Worm (Caenorhabditis elegans): ENCODE data around the gene ttbk-2.2.
"Not testable (repeated sequence)": the region's sequence is repeated elsewhere in the genome, so short reads cannot be mapped to it uniquely, and the experiment has no call there.

The ttbk-2.2 gene

ce11 chrIV:5073836-5074235 is 7.0 kb upstream of the ttbk-2.2 start:
- TF ChIP-seq nhr-25 (tag; optimal IDR thresholded peaks at IDR 0.05) = peak; percentile 15
- no peak for TF ChIP-seq zag-1 (tag; optimal IDR thresholded peaks at IDR 0.05)

- TF ChIP-seq nhr-67, R02D3.7, nhr-25 (tag; optimal IDR thresholded peaks at IDR 0.05): not testable (repeated sequence)
These were observed 3.8 kb upstream of the ttbk-2.2 start, which contains the start of gene C02B10.6 for ce11 chrIV:5070593-5070992. TSS of gene C02B10.6 (plus strand) at chrIV:5070893.

ce11 chrIV:5068541-5068940 is 1.8 kb upstream of the ttbk-2.2 start, which contains the start of the genes R13H9.6 and rmd-6:
TSS of gene R13H9.6 (minus strand) at chrIV:5068641.
TSS of gene rmd-6 (plus strand) at chrIV:5068845.
- not testable (repeated sequence) for TF ChIP-seq ceh-16 (tag; optimal IDR thresholded peaks at IDR 0.05); elt-1 (tag; optimal IDR thresholded peaks at IDR 0.05); fkh-10 (GFP tag; optimal IDR thresholded peaks at IDR 0.05)

ce11 chrIV:5064961-5065360 is 1.8 kb downstream of the ttbk-2.2 start, which contains the start of gene msp-53:
TSS of gene msp-53 (minus strand) at chrIV:5065061.
- not testable (repeated sequence) for TF ChIP-seq daf-12 (tag; optimal IDR thresholded peaks at IDR 0.05); hmg-11 (tag; optimal IDR thresholded peaks at IDR 0.05); unc-62 (GFP tag; optimal IDR thresholded peaks at IDR 0.05)

ce11 chrIV:5063297-5063696 is 3.5 kb downstream of the ttbk-2.2 start:
- peak; percentile 22 for TF ChIP-seq ama-1 (optimal IDR thresholded peaks at IDR 0.05)
- TF ChIP-seq eor-1 (tag; optimal IDR thresholded peaks at IDR 0.05) = no peak
- TF ChIP-seq mml-1 (tag; optimal IDR thresholded peaks at IDR 0.05) = no peak
- TF ChIP-seq unc-62 (GFP tag; optimal IDR thresholded peaks at IDR 0.05) = no peak
- no peak for TF ChIP-seq ztf-4 (tag; optimal IDR thresholded peaks at IDR 0.05)
- TF ChIP-seq elt-2 (tag; optimal IDR thresholded peaks at IDR 0.05) = no peak
- TF ChIP-seq nhr-25 (tag; optimal IDR thresholded peaks at IDR 0.05) = peak; percentile 40
- TF ChIP-seq pha-4 (tag; optimal IDR thresholded peaks at IDR 0.05) = no peak
- TF ChIP-seq nhr-23 (tag; optimal IDR thresholded peaks at IDR 0.05) = peak; percentile 32
- peak; percentile 95 for TF ChIP-seq snpc-4 (tag; optimal IDR thresholded peaks at IDR 0.05)
- no peak for TF ChIP-seq mdl-1 (tag; optimal IDR thresholded peaks at IDR 0.05)
- TF ChIP-seq fkh-10 (GFP tag; optimal IDR thresholded peaks at IDR 0.05) = no peak
- peak; percentile 24 for TF ChIP-seq nfya-1 (tag; optimal IDR thresholded peaks at IDR 0.05; ENCODE audit: insufficient read depth)

ce11 chrIV:5062278-5062677 is 4.5 kb downstream of the ttbk-2.2 start, which contains the start of gene msp-57:
TSS of gene msp-57 (plus strand) at chrIV:5062578.
- TF ChIP-seq ama-1 (optimal IDR thresholded peaks at IDR 0.05); fkh-10 (GFP tag; optimal IDR thresholded peaks at IDR 0.05); elt-3 (tag; optimal IDR thresholded peaks at IDR 0.05): not testable (repeated sequence)

ce11 chrIV:5060984-5061383 is 5.8 kb downstream of the ttbk-2.2 start, which contains the start of gene C09B9.7:
TSS of gene C09B9.7 (minus strand) at chrIV:5061084.
- TF ChIP-seq mml-1 (tag; optimal IDR thresholded peaks at IDR 0.05) (no peak), daf-12 (tag; optimal IDR thresholded peaks at IDR 0.05) (no peak), aly-2 (tag; optimal IDR thresholded peaks at IDR 0.05) (no peak), nhr-23 (tag; optimal IDR thresholded peaks at IDR 0.05) (no peak), hmg-11 (tag; optimal IDR thresholded peaks at IDR 0.05) (no peak)

ce11 chrIV:5055964-5056588 is 10.7 kb downstream of the ttbk-2.2 start, which contains the start of gene msp-55:
TSS of gene msp-55 (minus strand) at chrIV:5056014.
- no peak for TF ChIP-seq egl-5 (tag; optimal IDR thresholded peaks at IDR 0.05)
- TF ChIP-seq eor-1 (tag; optimal IDR thresholded peaks at IDR 0.05) = no peak
- TF ChIP-seq hmg-11 (tag; optimal IDR thresholded peaks at IDR 0.05) = no peak
- no peak for TF ChIP-seq nhr-77 (tag; optimal IDR thresholded peaks at IDR 0.05)
- TF ChIP-seq ama-1 (optimal IDR thresholded peaks at IDR 0.05) = no peak
- TF ChIP-seq lin-15B (tag; optimal IDR thresholded peaks at IDR 0.05) = no peak
- TF ChIP-seq skn-1 (tag; optimal IDR thresholded peaks at IDR 0.05) = no peak
- TF ChIP-seq nhr-12 (tag; optimal IDR thresholded peaks at IDR 0.05) = no peak
- TF ChIP-seq snpc-4 (tag; optimal IDR thresholded peaks at IDR 0.05) = no peak
- no peak for TF ChIP-seq mdl-1 (tag; optimal IDR thresholded peaks at IDR 0.05)
- TF ChIP-seq ceh-16 (tag; optimal IDR thresholded peaks at IDR 0.05) = no peak
- no peak for TF ChIP-seq fkh-10 (GFP tag; optimal IDR thresholded peaks at IDR 0.05)
- TF ChIP-seq tbx-2 (tag; optimal IDR thresholded peaks at IDR 0.05) = no peak
- no peak for TF ChIP-seq nhr-23 (tag; optimal IDR thresholded peaks at IDR 0.05)
- TF ChIP-seq nfya-1 (tag; optimal IDR thresholded peaks at IDR 0.05; ENCODE audit: insufficient read depth) = no peak
- no peak for TF ChIP-seq nhr-237 (tag; optimal IDR thresholded peaks at IDR 0.05)
- TF ChIP-seq ztf-4 (tag; optimal IDR thresholded peaks at IDR 0.05) = no peak
- TF ChIP-seq ceh-9 (tag; optimal IDR thresholded peaks at IDR 0.05) = no peak
- no peak for TF ChIP-seq lin-39 (tag; optimal IDR thresholded peaks at IDR 0.05)

All from whole organism, L3 larva.